Fruit fly (Drosophila melanogaster): ENCODE results near the gene CG42232.

Gene CG42232

dm6 chr3R:16449187-16449973 is 20.1 kb downstream of the CG42232 start (continued):
- TF ChIP-seq fd85E (GFP tag; optimal IDR thresholded peaks at IDR 0.05) (peak; percentile 76), esn (GFP tag; optimal IDR thresholded peaks at IDR 0.05) (peak; percentile 92), CG6276 (GFP tag; optimal IDR thresholded peaks at IDR 0.05) (peak; percentile 89), pdm3 (GFP tag; optimal IDR thresholded peaks at IDR 0.05) (peak; percentile 99), Eip78C (GFP tag) (peak; percentile 99), CG6808 (GFP tag; optimal IDR thresholded peaks at IDR 0.05) (peak; percentile 98), CG10669 (GFP tag; optimal IDR thresholded peaks at IDR 0.05) (peak; percentile 99), CG6163 (GFP tag; IDR thresholded peaks at IDR 0.05) (peak; percentile 99), Hr4 (GFP tag; optimal IDR thresholded peaks at IDR 0.05) (peak; percentile 99), fd59A (GFP tag; optimal IDR thresholded peaks at IDR 0.05) (peak; percentile 99), OdsH (GFP tag; optimal IDR thresholded peaks at IDR 0.05) (peak; percentile 97), Gug (GFP tag; IDR thresholded peaks at IDR 0.05) (peak; percentile 99), CG11294 (GFP tag; IDR thresholded peaks at IDR 0.05) (peak; percentile 98), achi (GFP tag; optimal IDR thresholded peaks at IDR 0.05) (peak; percentile 97), dsx (GFP tag; optimal IDR thresholded peaks at IDR 0.05; ENCODE audit: poor library complexity, severe bottlenecking) (peak; percentile 98)

dm6 chr3R:16448378-16449134 is 20.9 kb downstream of the CG42232 start:
- TF ChIP-seq achi (GFP tag; optimal IDR thresholded peaks at IDR 0.05) = no peak
- TF ChIP-seq CG10669 (GFP tag; optimal IDR thresholded peaks at IDR 0.05) = no peak
- TF ChIP-seq salr (GFP tag; optimal IDR thresholded peaks at IDR 0.05) = peak; percentile 87 to 89
- peak; percentile 61 for TF ChIP-seq Lpt (GFP tag; optimal IDR thresholded peaks at IDR 0.05)
- peak; percentile 79 for TF ChIP-seq CG6808 (GFP tag; optimal IDR thresholded peaks at IDR 0.05)
- TF ChIP-seq CG10631 (GFP tag; optimal IDR thresholded peaks at IDR 0.05) = no peak
- TF ChIP-seq fd59A (GFP tag; optimal IDR thresholded peaks at IDR 0.05) = no peak
- peak; percentile 88 for TF ChIP-seq CG15336 (GFP tag; IDR thresholded peaks at IDR 0.05)
- TF ChIP-seq CG32006 (GFP tag; optimal IDR thresholded peaks at IDR 0.05) = peak; percentile 78
- TF ChIP-seq Gug (GFP tag; IDR thresholded peaks at IDR 0.05) = peak; percentile 92
- TF ChIP-seq CG6163 (GFP tag; IDR thresholded peaks at IDR 0.05) = peak; percentile 90
- TF ChIP-seq CG7368 (GFP tag; optimal IDR thresholded peaks at IDR 0.05) = no peak
- no peak for TF ChIP-seq esn (GFP tag; optimal IDR thresholded peaks at IDR 0.05)
- no peak for TF ChIP-seq fd85E (GFP tag; optimal IDR thresholded peaks at IDR 0.05)
- TF ChIP-seq Blimp-1 (GFP tag; optimal IDR thresholded peaks at IDR 0.05) = no peak
- peak; percentile 68 for TF ChIP-seq CG16779 (tag; optimal IDR thresholded peaks at IDR 0.05)
- peak; percentile 35 for TF ChIP-seq dac (GFP tag; optimal IDR thresholded peaks at IDR 0.05)
- TF ChIP-seq Eip78C (GFP tag) = peak; percentile 44
- TF ChIP-seq CG3919 (GFP tag; optimal IDR thresholded peaks at IDR 0.05) = no peak
- no peak for TF ChIP-seq CG8632 (GFP tag; optimal IDR thresholded peaks at IDR 0.05)
- no peak for TF ChIP-seq Eip75B (GFP tag; optimal IDR thresholded peaks at IDR 0.05)
- no peak for TF ChIP-seq fkh (GFP tag; optimal IDR thresholded peaks at IDR 0.05)
- no peak for TF ChIP-seq Sox15 (GFP tag; optimal IDR thresholded peaks at IDR 0.05)
- TF ChIP-seq CG1621 (tag; optimal IDR thresholded peaks at IDR 0.05) = peak; percentile 61
- peak; percentile 43 for TF ChIP-seq Hr38 (GFP tag; optimal IDR thresholded peaks at IDR 0.05)
- no peak for TF ChIP-seq Smox (GFP tag; optimal IDR thresholded peaks at IDR 0.05)
- peak; percentile 6 for TF ChIP-seq Ets96B (tag; optimal IDR thresholded peaks at IDR 0.05)
- TF ChIP-seq CG8119 (GFP tag; IDR thresholded peaks at IDR 0.05) = peak; percentile 80
- TF ChIP-seq CG6854 (GFP tag; optimal IDR thresholded peaks at IDR 0.05) = no peak
- peak; percentile 57 for TF ChIP-seq Hr4 (GFP tag; optimal IDR thresholded peaks at IDR 0.05)
- peak; percentile 68 for TF ChIP-seq CG11762 (GFP tag; optimal IDR thresholded peaks at IDR 0.05; ENCODE audit: insufficient read depth)
- TF ChIP-seq Hr39 (GFP tag; optimal IDR thresholded peaks at IDR 0.05) = no peak
- peak; percentile 93 for TF ChIP-seq CG6276 (GFP tag; optimal IDR thresholded peaks at IDR 0.05)
- TF ChIP-seq ss (GFP tag; optimal IDR thresholded peaks at IDR 0.05) = peak in 1 of 2 experiments; percentile 86
- TF ChIP-seq CG11294 (GFP tag; IDR thresholded peaks at IDR 0.05) = peak; percentile 79
- TF ChIP-seq eg (GFP tag; IDR thresholded peaks at IDR 0.05) = peak; percentile 93

Measured in whole organism, prepupa.